Fruit fly (Drosophila melanogaster): Measurements from ENCODE around the gene Nepl19.

The Nepl19 gene

DNA sequence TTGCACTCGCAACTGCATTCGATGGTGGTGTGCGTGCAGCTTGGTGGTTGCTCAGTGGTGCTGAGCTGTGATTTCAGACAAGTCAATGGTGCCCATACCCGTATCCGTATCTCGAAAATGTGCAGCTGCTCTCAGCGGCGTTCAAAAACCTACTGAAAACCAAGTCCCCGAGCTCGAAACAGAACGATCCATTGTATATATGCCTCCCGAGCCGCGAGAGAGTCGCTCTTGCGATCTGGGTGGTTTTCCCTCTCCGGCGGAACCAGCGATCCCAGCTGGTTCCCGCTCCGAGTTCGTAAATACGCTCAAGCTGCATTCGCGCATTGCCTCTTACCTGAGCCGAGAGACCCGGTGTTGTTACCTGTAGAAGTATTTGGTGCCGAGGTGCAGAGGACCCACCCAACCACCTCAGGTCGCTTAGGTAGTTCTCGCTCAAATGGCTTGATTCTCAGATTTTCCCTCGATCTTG, 20.8 kb downstream of the Nepl19 start, which contains the start of gene Inx3 (continued):
- TF ChIP-seq Neu2 (GFP tag; optimal IDR thresholded peaks at IDR 0.05; ENCODE audit: borderline replicate concordance): no peak
- TF ChIP-seq ssp (GFP tag; IDR thresholded peaks at IDR 0.05): no peak
- no peak for TF ChIP-seq PHDP (tag; optimal IDR thresholded peaks at IDR 0.05)
- no peak for TF ChIP-seq fd96Cb (tag; optimal IDR thresholded peaks at IDR 0.05)
- TF ChIP-seq CG4730 (GFP tag; IDR thresholded peaks at IDR 0.05): no peak
- TF ChIP-seq Eip74EF (GFP tag; optimal IDR thresholded peaks at IDR 0.05): no peak
- no peak for TF ChIP-seq CG16863 (GFP tag; optimal IDR thresholded peaks at IDR 0.05)
- peak; percentile 45; the same call in 1 of the 3 replicates for TF ChIP-seq CG34422 (GFP tag; IDR thresholded peaks at IDR 0.05)
- TF ChIP-seq Hr51 (GFP tag; optimal IDR thresholded peaks at IDR 0.05): peak in 1 of 2 experiments; percentile 1
- no peak for TF ChIP-seq bigmax (GFP tag; optimal IDR thresholded peaks at IDR 0.05)
- TF ChIP-seq CG10654 (GFP tag; optimal IDR thresholded peaks at IDR 0.05): no peak
- no peak for TF ChIP-seq CG12155 (GFP tag; optimal IDR thresholded peaks at IDR 0.05)
- TF ChIP-seq CG1647 (GFP tag; optimal IDR thresholded peaks at IDR 0.05): no peak
- no peak for TF ChIP-seq Hsf (GFP tag; optimal IDR thresholded peaks at IDR 0.05)
- no peak for TF ChIP-seq pzg (GFP tag; optimal IDR thresholded peaks at IDR 0.05)
- no peak for TF ChIP-seq CG8388 (GFP tag; optimal IDR thresholded peaks at IDR 0.05)
- TF ChIP-seq Hmr (GFP tag; optimal IDR thresholded peaks at IDR 0.05): peak; percentile 9
- peak; percentile 75 for TF ChIP-seq Deaf1 (tag; optimal IDR thresholded peaks at IDR 0.05)
- peak; percentile 7 for TF ChIP-seq CG2678 (tag; optimal IDR thresholded peaks at IDR 0.05)
- no peak for TF ChIP-seq fu2 (GFP tag; optimal IDR thresholded peaks at IDR 0.05)
- no peak for TF ChIP-seq Sox100B (GFP tag; optimal IDR thresholded peaks at IDR 0.05)
- TF ChIP-seq Adf1 (GFP tag; IDR thresholded peaks at IDR 0.05): no peak
- peak; percentile 30; the same call in 1 of the 3 replicates for TF ChIP-seq CG16813 (GFP tag; IDR thresholded peaks at IDR 0.05; ENCODE audit: partially characterized antibody)
- no peak for TF ChIP-seq cad (GFP tag; optimal IDR thresholded peaks at IDR 0.05)
- no peak for TF ChIP-seq gro (GFP tag; optimal IDR thresholded peaks at IDR 0.05)
- no peak for TF ChIP-seq Elba2 (GFP tag; optimal IDR thresholded peaks at IDR 0.05)
- no peak for TF ChIP-seq BEAF-32 (GFP tag; optimal IDR thresholded peaks at IDR 0.05)
- no peak for TF ChIP-seq Oaz (GFP tag; IDR thresholded peaks at IDR 0.05)
- peak; percentile 86 for TF ChIP-seq z (GFP tag; IDR thresholded peaks at IDR 0.05)
- TF ChIP-seq MESR4 (GFP tag; optimal IDR thresholded peaks at IDR 0.05): peak; percentile 21
- TF ChIP-seq CG17802 (tag; optimal IDR thresholded peaks at IDR 0.05): no peak
- TF ChIP-seq lov (optimal IDR thresholded peaks at IDR 0.05): no peak
- TF ChIP-seq lov (GFP tag; IDR thresholded peaks at IDR 0.05): no peak
- TF ChIP-seq CG11085 (GFP tag; IDR thresholded peaks at IDR 0.05): no peak
- TF ChIP-seq Gug (GFP tag; IDR thresholded peaks at IDR 0.05): no peak
- TF ChIP-seq inv (GFP tag; IDR thresholded peaks at IDR 0.05; ENCODE audit: partially characterized antibody): no peak
- TF ChIP-seq yki (optimal IDR thresholded peaks at IDR 0.05): peak; percentile 31
- no peak for TF ChIP-seq Dfd (GFP tag; optimal IDR thresholded peaks at IDR 0.05)
- no peak for TF ChIP-seq luna (GFP tag; optimal IDR thresholded peaks at IDR 0.05)
- TF ChIP-seq hbn (GFP tag; IDR thresholded peaks at IDR 0.05; ENCODE audit: partially characterized antibody): peak; percentile 34; the same call in 1 of the 2 replicates
- TF ChIP-seq CG11560 (tag; IDR thresholded peaks at IDR 0.05): no peak
- no peak for TF ChIP-seq chif (GFP tag; optimal IDR thresholded peaks at IDR 0.05)
- TF ChIP-seq dati (GFP tag; IDR thresholded peaks at IDR 0.05): no peak
- no peak for TF ChIP-seq HLH3B (GFP tag; IDR thresholded peaks at IDR 0.05)
- peak; percentile 5 for TF ChIP-seq chn (GFP tag; optimal IDR thresholded peaks at IDR 0.05)
- TF ChIP-seq CG12744 (GFP tag; optimal IDR thresholded peaks at IDR 0.05): no peak
- TF ChIP-seq Med (GFP tag): peak; percentile 82
- peak; percentile 19; the same call in 1 of the 2 replicates for TF ChIP-seq NFAT (GFP tag; IDR thresholded peaks at IDR 0.05)
- TF ChIP-seq CG32772 (GFP tag; IDR thresholded peaks at IDR 0.05): no peak
- TF ChIP-seq bcd (GFP tag; optimal IDR thresholded peaks at IDR 0.05): no peak
- no peak for TF ChIP-seq CG4328 (GFP tag; optimal IDR thresholded peaks at IDR 0.05)
- no peak for TF ChIP-seq D19A (tag; optimal IDR thresholded peaks at IDR 0.05)

Data from whole organism, embryonic.